Fruit fly (Drosophila melanogaster): ENCODE results near the gene Yp3.
A peak's percentile ranks its signal among the peaks of the same experiment; 100 is the strongest.

Yp3 gene

DNA sequence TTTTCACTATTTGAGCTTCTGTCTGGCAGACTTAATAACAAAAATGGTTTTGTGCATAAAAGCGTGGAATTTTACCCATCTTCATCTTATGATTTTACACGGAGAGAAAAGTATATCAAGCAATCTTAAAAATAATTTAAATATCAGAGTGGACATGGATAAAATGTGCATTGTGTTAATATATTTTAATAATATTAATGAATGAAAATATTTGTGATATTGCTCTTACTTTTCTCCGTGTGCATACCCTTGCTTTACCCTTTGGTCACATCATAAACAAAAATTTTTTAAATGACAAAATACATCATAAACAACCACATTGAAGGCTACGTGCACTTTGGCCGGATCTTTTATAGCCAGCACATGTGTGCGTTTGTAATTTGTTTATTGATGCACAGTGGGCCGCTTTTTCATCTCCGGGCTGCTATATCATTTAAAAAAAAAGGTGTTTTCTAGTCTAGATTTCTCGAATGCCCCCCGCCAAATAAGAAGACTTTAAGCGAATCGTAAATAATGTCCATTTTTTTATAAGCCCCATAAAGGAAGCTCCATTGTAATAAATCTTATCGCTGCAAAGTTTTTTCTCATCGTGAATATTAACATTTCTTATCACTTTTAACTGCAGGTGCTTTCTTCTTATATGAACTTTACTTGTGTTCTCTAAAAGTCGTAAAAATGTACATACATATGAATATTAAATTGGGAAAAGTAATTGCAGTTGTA is 5.2 kb downstream of the Yp3 start (continued):
- TF ChIP-seq chinmo (GFP tag; IDR thresholded peaks at IDR 0.05; ENCODE audit: partially characterized antibody) (no peak), zen2 (GFP tag; IDR thresholded peaks at IDR 0.05; ENCODE audit: partially characterized antibody) (no peak), CG14014 (GFP tag; IDR thresholded peaks at IDR 0.05) (peak; percentile 61), H15 (GFP tag; IDR thresholded peaks at IDR 0.05) (0 out of 3 replicates have a peak, but pooled peaks have one; percentile 29), peb (GFP tag; IDR thresholded peaks at IDR 0.05) (peak; percentile 15; the same call in 1 of the 2 replicates), Hr78 (GFP tag; optimal IDR thresholded peaks at IDR 0.05) (peak in 1 of 2 experiments; percentile 8), ci (GFP tag; IDR thresholded peaks at IDR 0.05) (peak; percentile 75), CG17612 (GFP tag; IDR thresholded peaks at IDR 0.05) (no peak), HLH4C (GFP tag; IDR thresholded peaks at IDR 0.05; ENCODE audit: partially characterized antibody) (0 out of 3 replicates have a peak, but pooled peaks have one; percentile 12), CG8388 (GFP tag; optimal IDR thresholded peaks at IDR 0.05) (peak; percentile 54), CG4707 (GFP tag; optimal IDR thresholded peaks at IDR 0.05) (peak; percentile 37), Med (GFP tag) (peak; percentile 61), CG4424 (GFP tag; optimal IDR thresholded peaks at IDR 0.05) (peak; percentile 65), ewg (GFP tag; optimal IDR thresholded peaks at IDR 0.05) (peak; percentile 2), Hr39 (optimal IDR thresholded peaks at IDR 0.05) (no peak), CG31388 (GFP tag; optimal IDR thresholded peaks at IDR 0.05) (no peak), HLH3B (GFP tag; IDR thresholded peaks at IDR 0.05) (peak; percentile 48; the same call in 1 of the 2 replicates), ham (GFP tag; IDR thresholded peaks at IDR 0.05) (no peak), CG12155 (GFP tag; optimal IDR thresholded peaks at IDR 0.05) (peak; percentile 2), Mrtf (GFP tag; IDR thresholded peaks at IDR 0.05) (0 out of 3 replicates have a peak, but pooled peaks have one; percentile 47), CG33557 (GFP tag; optimal IDR thresholded peaks at IDR 0.05) (no peak), ttk (GFP tag; IDR thresholded peaks at IDR 0.05) (peak; percentile 57), grau (tag; optimal IDR thresholded peaks at IDR 0.05) (peak; percentile 54), lov (optimal IDR thresholded peaks at IDR 0.05) (no peak), lov (GFP tag; IDR thresholded peaks at IDR 0.05) (0 out of 3 replicates have a peak, but pooled peaks have one; percentile 6), ind (GFP tag; optimal IDR thresholded peaks at IDR 0.05) (peak; percentile 48), CG34422 (GFP tag; IDR thresholded peaks at IDR 0.05) (peak; percentile 56; the same call in 1 of the 3 replicates), wdn (GFP tag; IDR thresholded peaks at IDR 0.05) (0 out of 2 replicates have a peak, but pooled peaks have one; percentile 34), Fer1 (GFP tag; optimal IDR thresholded peaks at IDR 0.05) (peak; percentile 45), GATAe (GFP tag; conservative IDR thresholded peaks at IDR 0.05) (no peak), H2.0 (GFP tag; IDR thresholded peaks at IDR 0.05) (0 out of 2 replicates have a peak, but pooled peaks have one; percentile 20), Hey (tag; optimal IDR thresholded peaks at IDR 0.05) (no peak), Drgx (GFP tag; IDR thresholded peaks at IDR 0.05) (peak; percentile 69), CG13775 (GFP tag; optimal IDR thresholded peaks at IDR 0.05) (peak; percentile 27), CG1233 (GFP tag; optimal IDR thresholded peaks at IDR 0.05) (peak; percentile 27), bsh (GFP tag; optimal IDR thresholded peaks at IDR 0.05) (peak in 1 of 2 experiments; percentile 65), CG7839 (tag; optimal IDR thresholded peaks at IDR 0.05) (peak; percentile 64), gt (GFP tag; IDR thresholded peaks at IDR 0.05) (no peak), sc (optimal IDR thresholded peaks at IDR 0.05) (no peak), sc (GFP tag; optimal IDR thresholded peaks at IDR 0.05) (peak; percentile 19), PHDP (tag; optimal IDR thresholded peaks at IDR 0.05) (peak; percentile 43), unpg (GFP tag; optimal IDR thresholded peaks at IDR 0.05) (peak; percentile 62), CG18476 (GFP tag; optimal IDR thresholded peaks at IDR 0.05) (peak; percentile 11), CG12219 (GFP tag; optimal IDR thresholded peaks at IDR 0.05) (peak; percentile 18), CG7556 (GFP tag; optimal IDR thresholded peaks at IDR 0.05) (peak; percentile 29), Ssrp (tag; optimal IDR thresholded peaks at IDR 0.05) (peak; percentile 47), Bteb2 (GFP tag; optimal IDR thresholded peaks at IDR 0.05) (no peak), CG1602 (GFP tag; optimal IDR thresholded peaks at IDR 0.05) (peak; percentile 15), Hmx (GFP tag; optimal IDR thresholded peaks at IDR 0.05) (no peak)
